Fruit fly (Drosophila melanogaster) whole organism, embryonic: ENCODE data around the gene pod1.

Experiments
- B-H1 ChIP-seq: fragments of 200-800 bp; sonication (Bioruptor generic); IDR thresholded peaks from 3 replicates; pipeline ENCODE4 v1.3.6; 2022; ENCODE audit warnings: missing biosample characterization, missing genetic modification characterization
- CG10565 ChIP-seq: fragments of 200-800 bp; sonication (Bioruptor generic); optimal IDR thresholded peaks from 3 replicates; lab custom pipeline; 2016; ENCODE audit warnings: missing biosample characterization, mild to moderate bottlenecking, missing genetic modification characterization
- CG10979 ChIP-seq: fragments of 200-800 bp; sonication (Bioruptor generic); optimal IDR thresholded peaks from 2 replicates; lab custom pipeline; 2018; ENCODE audit warnings: missing biosample characterization, mild to moderate bottlenecking, missing genetic modification characterization, moderate library complexity
- CG12659 ChIP-seq: fragments of 200-800 bp; sonication (Bioruptor generic); optimal IDR thresholded peaks from 3 replicates; lab custom pipeline; 2017; ENCODE audit warnings: mild to moderate bottlenecking, missing biosample characterization, missing genetic modification reagents, missing genetic modification characterization
- CG13624 ChIP-seq: fragments of 200-800 bp; sonication (Bioruptor generic); optimal IDR thresholded peaks from 2 replicates; lab custom pipeline; 2016; ENCODE audit warnings: missing biosample characterization, missing genetic modification characterization
- CG13775 ChIP-seq: fragments of 200-800 bp; sonication (Bioruptor generic); optimal IDR thresholded peaks from 3 replicates; lab custom pipeline; 2017; ENCODE audit warnings: missing biosample characterization, mild to moderate bottlenecking, missing genetic modification characterization
- CG13894 ChIP-seq: fragments of 200-800 bp; sonication (Bioruptor generic); optimal IDR thresholded peaks from 3 replicates; lab custom pipeline; 2018; ENCODE audit warnings: missing biosample characterization, mild to moderate bottlenecking, missing genetic modification characterization, moderate library complexity
- CG14441 ChIP-seq: fragments of 200-800 bp; sonication (Bioruptor generic); IDR thresholded peaks from 2 replicates; pipeline ENCODE4 v1.3.6; 2022; ENCODE audit warnings: missing biosample characterization, missing genetic modification characterization
- CG14667 ChIP-seq: fragments of 200-800 bp; sonication (Bioruptor generic); IDR thresholded peaks from 2 replicates; pipeline ENCODE4 v1.3.6; 2022; ENCODE audit warnings: missing biosample characterization, missing genetic modification characterization
- CG14860 ChIP-seq: fragments of 200-800 bp; sonication (Bioruptor generic); IDR thresholded peaks from 3 replicates; pipeline ENCODE4 v1.3.6; 2022; ENCODE audit warnings: missing biosample characterization, missing genetic modification characterization; ENCODE audit not compliant: partially characterized antibody
- CG17328 ChIP-seq: fragments of 200-800 bp; sonication (Bioruptor generic); IDR thresholded peaks from 2 replicates; pipeline ENCODE4 v1.3.6; 2022; ENCODE audit warnings: missing biosample characterization, missing genetic modification characterization
- CG18262 ChIP-seq: fragments of 200-800 bp; optimal IDR thresholded peaks from 3 replicates; lab custom pipeline; 2019; ENCODE audit warnings: missing biosample characterization, mild to moderate bottlenecking, missing genetic modification characterization, moderate library complexity
- CG32532 ChIP-seq: fragments of 200-800 bp; sonication (Bioruptor generic); IDR thresholded peaks from 2 replicates; pipeline ENCODE4 v1.3.6; 2022; ENCODE audit warnings: missing biosample characterization, missing genetic modification characterization
- CG33213 ChIP-seq: fragments of 200-800 bp; sonication (Bioruptor generic); optimal IDR thresholded peaks from 3 replicates; lab custom pipeline; 2016; ENCODE audit warnings: missing biosample characterization, missing genetic modification characterization
- CG3838 ChIP-seq: fragments of 200-800 bp; sonication (Bioruptor generic); optimal IDR thresholded peaks from 3 replicates; lab custom pipeline; 2016; ENCODE audit warnings: missing biosample characterization, missing genetic modification characterization
- CG42726 ChIP-seq: fragments of 200-800 bp; sonication (Bioruptor generic); IDR thresholded peaks from 2 replicates; pipeline ENCODE4 v1.3.6; 2022; ENCODE audit warnings: missing biosample characterization, missing genetic modification characterization; ENCODE audit not compliant: partially characterized antibody
- CG4282 ChIP-seq: fragments of 200-800 bp; sonication (Bioruptor generic); optimal IDR thresholded peaks from 2 replicates; lab custom pipeline; 2016; ENCODE audit warnings: missing biosample characterization, missing genetic modification characterization
- CG4360 ChIP-seq: fragments of 200-800 bp; sonication (Bioruptor generic); IDR thresholded peaks from 2 replicates; pipeline ENCODE4 v1.3.6; 2022; ENCODE audit warnings: missing biosample characterization, missing genetic modification characterization
- CG4707 ChIP-seq: fragments of 200-800 bp; sonication (Bioruptor generic); optimal IDR thresholded peaks from 2 replicates; lab custom pipeline; 2018; ENCODE audit warnings: missing biosample characterization, mild to moderate bottlenecking, missing genetic modification characterization, moderate library complexity
- CG6765 ChIP-seq: fragments of 200-800 bp; sonication (Bioruptor generic); optimal IDR thresholded peaks from 3 replicates; lab custom pipeline; 2017; ENCODE audit warnings: missing biosample characterization, mild to moderate bottlenecking, missing genetic modification characterization
- CG8478 ChIP-seq: fragments of >200 bp; optimal IDR thresholded peaks from 2 replicates; lab custom pipeline; 2018
- CG8924 ChIP-seq: fragments of 200-800 bp; optimal IDR thresholded peaks from 3 replicates; lab custom pipeline; 2019; ENCODE audit warnings: missing biosample characterization, mild to moderate bottlenecking, missing genetic modification characterization, moderate library complexity
- HLH4C ChIP-seq: fragments of 200-800 bp; sonication (Bioruptor generic); IDR thresholded peaks from 3 replicates; pipeline ENCODE4 v1.3.6; 2022; ENCODE audit warnings: missing biosample characterization, missing genetic modification characterization; ENCODE audit not compliant: partially characterized antibody
- HLH54F ChIP-seq: fragments of 200-800 bp; sonication (Bioruptor generic); optimal IDR thresholded peaks from 3 replicates; lab custom pipeline; 2016; ENCODE audit warnings: missing biosample characterization, missing genetic modification characterization
- Hand ChIP-seq: fragments of 200-800 bp; sonication (Bioruptor generic); optimal IDR thresholded peaks from 2 replicates; lab custom pipeline; 2017; ENCODE audit warnings: mild to moderate bottlenecking, missing biosample characterization, missing genetic modification reagents, missing genetic modification characterization
- Hmx ChIP-seq: fragments of 200-800 bp; sonication (Bioruptor generic); optimal IDR thresholded peaks from 2 replicates; lab custom pipeline; 2016; ENCODE audit warnings: missing biosample characterization, missing genetic modification characterization
- Lhr ChIP-seq: fragments of 200-800 bp; sonication (Bioruptor generic); optimal IDR thresholded peaks from 3 replicates; lab custom pipeline; 2017; ENCODE audit warnings: mild to moderate bottlenecking, missing biosample characterization, missing genetic modification reagents, missing genetic modification characterization
- MBD-R2 ChIP-seq: fragments of 200-800 bp; sonication (Bioruptor generic); IDR thresholded peaks from 2 replicates; pipeline ENCODE4 v1.3.6; 2022; ENCODE audit warnings: missing biosample characterization, missing genetic modification characterization
- Med ChIP-seq: fragments of 200-800 bp; sonication (Bioruptor generic); peaks from one replicate; lab custom pipeline; 2016; ENCODE audit warnings: missing biosample characterization, missing genetic modification characterization, mild to moderate bottlenecking, inconsistent platforms, moderate library complexity
- NC2α ChIP-seq: fragments of 200-800 bp; sonication (Bioruptor generic); optimal IDR thresholded peaks from 2 replicates; lab custom pipeline; 2016; ENCODE audit warnings: missing biosample characterization, missing genetic modification characterization
- TFAM ChIP-seq: fragments of 200-800 bp; sonication (Bioruptor generic); optimal IDR thresholded peaks from 2 replicates; lab custom pipeline; 2017; ENCODE audit warnings: missing biosample characterization, missing genetic modification characterization, inconsistent platforms
- Xbp1 ChIP-seq: fragments of 200-800 bp; sonication (Bioruptor generic); optimal IDR thresholded peaks from 3 replicates; lab custom pipeline; 2016; ENCODE audit warnings: missing biosample characterization, mild to moderate bottlenecking, missing genetic modification characterization
- YL-1 ChIP-seq: fragments of 200-800 bp; sonication (Bioruptor generic); optimal IDR thresholded peaks from 3 replicates; lab custom pipeline; 2017; ENCODE audit warnings: missing biosample characterization, mild to moderate bottlenecking, missing genetic modification characterization
- ap ChIP-seq: fragments of 200-800 bp; sonication (Bioruptor generic); IDR thresholded peaks from 2 replicates; pipeline ENCODE4 v1.3.6; 2022; ENCODE audit warnings: missing biosample characterization, missing genetic modification characterization
- cad ChIP-seq: fragments of >200 bp; optimal IDR thresholded peaks from 2 replicates; lab custom pipeline; 2017; ENCODE audit warnings: missing biosample characterization, missing genetic modification characterization
- cg ChIP-seq: fragments of 200-800 bp; sonication (Bioruptor generic); optimal IDR thresholded peaks from 3 replicates; lab custom pipeline; 2019; ENCODE audit warnings: missing biosample characterization, mild to moderate bottlenecking, missing genetic modification characterization, moderate library complexity
- gsb-n ChIP-seq: fragments of 200-800 bp; sonication (Bioruptor generic); optimal IDR thresholded peaks from 3 replicates; lab custom pipeline; 2018; ENCODE audit warnings: missing biosample characterization, mild to moderate bottlenecking, missing genetic modification characterization
- gt ChIP-seq: fragments of 200-800 bp; sonication (Bioruptor generic); IDR thresholded peaks from 2 replicates; pipeline ENCODE4 v1.3.6; 2022; ENCODE audit warnings: missing biosample characterization, missing genetic modification characterization
- hbn ChIP-seq: fragments of 200-800 bp; sonication (Bioruptor generic); IDR thresholded peaks from 2 replicates; pipeline ENCODE4 v1.3.6; 2022; ENCODE audit warnings: missing biosample characterization, missing genetic modification characterization; ENCODE audit not compliant: partially characterized antibody
- hth ChIP-seq: fragments of >200 bp; optimal IDR thresholded peaks from 2 replicates; lab custom pipeline; 2017; ENCODE audit warnings: inconsistent platforms
- nom ChIP-seq: fragments of 200-800 bp; sonication (Bioruptor generic); optimal IDR thresholded peaks from 2 replicates; lab custom pipeline; 2017; ENCODE audit warnings: missing biosample characterization, missing genetic modification characterization, mild to moderate bottlenecking, moderate library complexity, missing genetic modification reagents
- onecut ChIP-seq: fragments of 200-800 bp; sonication (Bioruptor generic); IDR thresholded peaks from 2 replicates; pipeline ENCODE4 v1.3.6; 2022; ENCODE audit warnings: missing biosample characterization, missing genetic modification characterization
- pho ChIP-seq: fragments of 200-800 bp; sonication (Bioruptor generic); optimal IDR thresholded peaks from 2 replicates; lab custom pipeline; 2016; ENCODE audit warnings: missing biosample characterization, missing genetic modification characterization
- sc ChIP-seq, 3 experiments: fragments of >200 bp in 2 of 3; fragments of 200-800 bp in 1 of 3; sonication (Bioruptor generic) in 1 of 3; optimal IDR thresholded peaks; 2 replicates in 2 of 3; 3 replicates in 1 of 3; lab custom pipeline; 2017; ENCODE audit warnings: mild to moderate bottlenecking in 1 of 3, missing biosample characterization in 1 of 3, missing genetic modification characterization in 1 of 3, missing genetic modification reagents in 1 of 3
- sd ChIP-seq: fragments of 200-800 bp; sonication (Bioruptor generic); optimal IDR thresholded peaks from 3 replicates; lab custom pipeline; 2018; ENCODE audit warnings: missing biosample characterization, mild to moderate bottlenecking, missing genetic modification characterization, moderate library complexity
- sens-2 ChIP-seq: fragments of 200-800 bp; sonication (Bioruptor generic); IDR thresholded peaks from 2 replicates; pipeline ENCODE4 v1.3.6; 2022; ENCODE audit warnings: missing biosample characterization, missing genetic modification characterization
- sob ChIP-seq: fragments of 200-800 bp; sonication (Bioruptor generic); IDR thresholded peaks from 2 replicates; pipeline ENCODE4 v1.3.6; 2022; ENCODE audit warnings: missing biosample characterization, missing genetic modification characterization
- sr ChIP-seq: fragments of 200-800 bp; sonication (Bioruptor generic); IDR thresholded peaks from 3 replicates; pipeline ENCODE4 v1.3.6; 2022; ENCODE audit warnings: missing biosample characterization, missing genetic modification characterization
- vnd ChIP-seq: fragments of 200-800 bp; sonication (Bioruptor generic); IDR thresholded peaks from 3 replicates; pipeline ENCODE4 v1.3.6; 2022; ENCODE audit warnings: missing biosample characterization, missing genetic modification characterization; ENCODE audit not compliant: partially characterized antibody

The pod1 gene

DNA sequence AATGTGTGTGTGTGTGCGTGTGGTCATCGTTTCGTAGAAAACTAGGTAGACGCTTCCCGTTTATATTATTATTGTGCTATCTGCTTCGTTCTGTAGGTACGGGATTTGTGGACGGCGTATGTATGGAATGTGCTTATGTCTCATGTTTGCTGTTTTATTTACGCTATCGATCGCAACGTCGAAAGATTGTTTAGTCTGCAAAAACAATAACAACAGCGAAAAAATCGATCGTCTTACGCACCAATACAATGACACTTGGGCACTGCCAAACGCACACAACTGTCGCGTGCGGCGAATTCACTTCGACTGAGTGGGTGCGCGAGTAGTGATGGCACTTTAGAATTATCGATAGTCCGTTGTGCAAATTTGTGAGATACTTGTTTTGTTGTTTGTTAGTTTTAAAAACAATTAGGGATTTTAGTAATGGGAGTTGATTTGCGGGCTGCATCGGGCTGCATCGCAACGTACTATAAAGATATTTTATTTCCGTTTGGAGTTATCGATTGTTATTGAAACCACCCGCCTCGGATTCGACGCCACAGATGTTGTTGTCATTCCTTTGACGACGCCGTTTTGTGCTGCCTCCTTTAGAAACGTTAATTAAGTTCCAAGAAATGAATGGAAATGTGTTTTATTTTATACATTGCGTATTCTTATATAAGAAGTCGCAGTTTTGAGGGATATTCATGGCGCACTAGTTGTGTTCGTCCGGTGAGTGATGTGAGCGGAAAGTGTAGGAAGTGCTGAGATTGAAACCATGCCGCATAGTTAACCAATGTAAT, 44.1 kb upstream of the pod1 start (continued):
- TF ChIP-seq sr (GFP tag; lab: Robert Waterston, UW) (0 out of 3 replicates have a peak, but pooled peaks have one; percentile 56), vnd (GFP tag; lab: Robert Waterston, UW) (peak; percentile 54; the same call in 1 of the 3 replicates), MBD-R2 (GFP tag; lab: Robert Waterston, UW) (peak; percentile 44), ap (GFP tag; lab: Robert Waterston, UW) (no peak), CG17328 (GFP tag; lab: Robert Waterston, UW) (no peak), CG3838 (GFP tag; lab: Kevin White, UChicago) (peak; percentile 91), CG4360 (peak; percentile 57; the same call in 1 of the 2 replicates), onecut (GFP tag; lab: Robert Waterston, UW) (peak; percentile 96), nom (no peak), HLH54F (peak; percentile 31), CG13624 (GFP tag; lab: Kevin White, UChicago) (no peak), YL-1 (GFP tag; lab: Kevin White, UChicago) (peak; percentile 29), CG13775 (GFP tag; lab: Kevin White, UChicago) (peak; percentile 11), CG33213 (GFP tag; lab: Kevin White, UChicago) (peak; percentile 68), sens-2 (GFP tag; lab: Robert Waterston, UW) (no peak), CG14441 (GFP tag; lab: Robert Waterston, UW) (no peak), sd (tag; lab: Kevin White, UChicago) (peak; percentile 78), gsb-n (no peak), pho (no peak), HLH4C (GFP tag; lab: Robert Waterston, UW) (peak; percentile 73), sc (optimal IDR thresholded peaks at IDR 0.05; lab: Kevin White, UChicago) (no peak), sc (GFP tag; optimal IDR thresholded peaks at IDR 0.05; lab: Kevin White, UChicago) (no peak), cad (GFP tag; lab: Kevin White, UChicago) (no peak), CG10565 (GFP tag; lab: Kevin White, UChicago) (no peak), CG4707 (GFP tag; lab: Kevin White, UChicago) (no peak), B-H1 (no peak), CG6765 (GFP tag; lab: Kevin White, UChicago) (no peak), CG42726 (GFP tag; lab: Robert Waterston, UW) (no peak; the same call in 1 of the 2 replicates), TFAM (GFP tag; lab: Kevin White, UChicago) (no peak), CG14667 (no peak), CG14860 (GFP tag; lab: Robert Waterston, UW) (peak; percentile 68), CG13894 (tag; lab: Kevin White, UChicago) (no peak), gt (GFP tag; lab: Robert Waterston, UW) (no peak), Hmx (GFP tag; lab: Kevin White, UChicago) (no peak), NC2α (GFP tag; lab: Kevin White, UChicago) (no peak), CG32532 (0 out of 2 replicates have a peak, but pooled peaks have one; percentile 10), CG4282 (no peak), Xbp1 (GFP tag; lab: Kevin White, UChicago) (no peak), hbn (GFP tag; lab: Robert Waterston, UW) (peak; percentile 70), cg (GFP tag; lab: Kevin White, UChicago) (peak; percentile 87), sob (no peak), CG8924 (peak; percentile 26), CG8478 (lab: Kevin White, UChicago) (peak; percentile 77), Med (peak; percentile 78), CG12659 (peak; percentile 20), hth (lab: Kevin White, UChicago) (no peak), Lhr (GFP tag; lab: Kevin White, UChicago) (peak; percentile 38), CG10979 (tag; lab: Kevin White, UChicago) (no peak), Hand (GFP tag; lab: Kevin White, UChicago) (no peak), CG18262 (tag; lab: Kevin White, UChicago) (no peak)
